Fruit fly (Drosophila melanogaster) whole organism, embryonic: ENCODE results near the gene Agpat3.

Experiments used
- Adf1 ChIP-seq: fragments of 200-800 bp; sonication (Bioruptor generic); IDR thresholded peaks from 2 replicates; pipeline ENCODE4 v1.3.6; 2022; ENCODE audit warnings: missing biosample characterization, missing genetic modification characterization
- CG10654 ChIP-seq: fragments of 200-800 bp; sonication (Bioruptor generic); optimal IDR thresholded peaks from 2 replicates; lab custom pipeline; 2016; ENCODE audit warnings: missing biosample characterization, missing genetic modification characterization
- CG12236 ChIP-seq: fragments of 200-800 bp; sonication (Bioruptor generic); optimal IDR thresholded peaks from 2 replicates; lab custom pipeline; 2016; ENCODE audit warnings: missing biosample characterization, missing genetic modification characterization
- CG18262 ChIP-seq: fragments of 200-800 bp; optimal IDR thresholded peaks from 3 replicates; lab custom pipeline; 2019; ENCODE audit warnings: missing biosample characterization, mild to moderate bottlenecking, missing genetic modification characterization, moderate library complexity
- CG18476 ChIP-seq: fragments of 200-800 bp; sonication (Bioruptor generic); optimal IDR thresholded peaks from 2 replicates; lab custom pipeline; 2016; ENCODE audit warnings: missing biosample characterization, mild to moderate bottlenecking, missing genetic modification characterization
- CG18619 ChIP-seq: fragments of 200-800 bp; sonication (Bioruptor generic); optimal IDR thresholded peaks from 3 replicates; lab custom pipeline; 2017; ENCODE audit warnings: missing biosample characterization, mild to moderate bottlenecking, missing genetic modification characterization
- CG2116 ChIP-seq: fragments of 200-800 bp; sonication (Bioruptor generic); optimal IDR thresholded peaks from 3 replicates; lab custom pipeline; 2018; ENCODE audit warnings: missing biosample characterization, mild to moderate bottlenecking, missing genetic modification characterization
- CG2678 ChIP-seq: fragments of 200-800 bp; sonication (Bioruptor generic); optimal IDR thresholded peaks from 3 replicates; lab custom pipeline; 2019; ENCODE audit warnings: missing biosample characterization, mild to moderate bottlenecking, missing genetic modification characterization, moderate library complexity
- CG3838 ChIP-seq: fragments of 200-800 bp; sonication (Bioruptor generic); optimal IDR thresholded peaks from 3 replicates; lab custom pipeline; 2016; ENCODE audit warnings: missing biosample characterization, missing genetic modification characterization
- CG3995 ChIP-seq: fragments of 200-800 bp; sonication (Bioruptor generic); optimal IDR thresholded peaks from 3 replicates; lab custom pipeline; 2016; ENCODE audit warnings: missing biosample characterization, missing genetic modification characterization
- CG4360 ChIP-seq: fragments of 200-800 bp; sonication (Bioruptor generic); IDR thresholded peaks from 2 replicates; pipeline ENCODE4 v1.3.6; 2022; ENCODE audit warnings: missing biosample characterization, missing genetic modification characterization
- CG43689 ChIP-seq: fragments of 200-800 bp; sonication (Bioruptor generic); IDR thresholded peaks from 2 replicates; pipeline ENCODE4 v1.3.6; 2022; ENCODE audit warnings: missing biosample characterization, missing genetic modification characterization
- CG4707 ChIP-seq: fragments of 200-800 bp; sonication (Bioruptor generic); optimal IDR thresholded peaks from 2 replicates; lab custom pipeline; 2018; ENCODE audit warnings: missing biosample characterization, mild to moderate bottlenecking, missing genetic modification characterization, moderate library complexity
- CG7963 ChIP-seq: fragments of 200-800 bp; sonication (Bioruptor generic); IDR thresholded peaks from 3 replicates; pipeline ENCODE4 v1.3.6; 2022; ENCODE audit warnings: missing biosample characterization, missing genetic modification characterization; ENCODE audit not compliant: partially characterized antibody
- CG8281 ChIP-seq: fragments of 200-800 bp; sonication (Bioruptor generic); optimal IDR thresholded peaks from 2 replicates; lab custom pipeline; 2018; ENCODE audit warnings: missing biosample characterization, mild to moderate bottlenecking, missing genetic modification characterization, moderate library complexity
- Dad ChIP-seq: fragments of 200-800 bp; sonication (Bioruptor generic); optimal IDR thresholded peaks from 3 replicates; lab custom pipeline; 2016; ENCODE audit warnings: missing biosample characterization, missing genetic modification characterization
- HLH3B ChIP-seq: fragments of 200-800 bp; sonication (Bioruptor generic); IDR thresholded peaks from 2 replicates; pipeline ENCODE4 v1.3.6; 2022; ENCODE audit warnings: missing biosample characterization, missing genetic modification characterization
- HLHmδ ChIP-seq: fragments of 200-800 bp; sonication (Bioruptor generic); optimal IDR thresholded peaks from 2 replicates; lab custom pipeline; 2018; ENCODE audit warnings: missing biosample characterization, mild to moderate bottlenecking, missing genetic modification characterization, moderate library complexity
- MBD-R2 ChIP-seq: fragments of 200-800 bp; sonication (Bioruptor generic); IDR thresholded peaks from 2 replicates; pipeline ENCODE4 v1.3.6; 2022; ENCODE audit warnings: missing biosample characterization, missing genetic modification characterization
- Mes4 ChIP-seq: fragments of 200-800 bp; sonication (Bioruptor generic); optimal IDR thresholded peaks from 2 replicates; lab custom pipeline; 2016; ENCODE audit warnings: missing biosample characterization, missing genetic modification characterization
- Nf-YB ChIP-seq: fragments of 200-800 bp; sonication (Bioruptor generic); optimal IDR thresholded peaks from 3 replicates; lab custom pipeline; 2019; ENCODE audit warnings: missing biosample characterization, mild to moderate bottlenecking, missing genetic modification characterization, moderate library complexity
- Spps ChIP-seq: fragments of 200-800 bp; sonication (Bioruptor generic); optimal IDR thresholded peaks from 2 replicates; lab custom pipeline; 2018; ENCODE audit warnings: missing biosample characterization, mild to moderate bottlenecking, missing genetic modification characterization
- bsh ChIP-seq, 2 experiments: fragments of 200-800 bp; sonication (Bioruptor generic); optimal IDR thresholded peaks; 2 replicates each; lab custom pipeline; 2017 to 2018; ENCODE audit warnings: mild to moderate bottlenecking in 2 of 2, missing biosample characterization in 2 of 2, missing genetic modification characterization in 2 of 2, moderate library complexity in 1 of 2
- cad ChIP-seq: fragments of >200 bp; optimal IDR thresholded peaks from 2 replicates; lab custom pipeline; 2017; ENCODE audit warnings: missing biosample characterization, missing genetic modification characterization
- cato ChIP-seq: fragments of 200-800 bp; sonication (Bioruptor generic); optimal IDR thresholded peaks from 2 replicates; lab custom pipeline; 2016; ENCODE audit warnings: missing biosample characterization, missing genetic modification characterization, borderline replicate concordance
- cg ChIP-seq: fragments of 200-800 bp; sonication (Bioruptor generic); optimal IDR thresholded peaks from 3 replicates; lab custom pipeline; 2019; ENCODE audit warnings: missing biosample characterization, mild to moderate bottlenecking, missing genetic modification characterization, moderate library complexity
- corto ChIP-seq: fragments of 200-800 bp; sonication (Bioruptor generic); optimal IDR thresholded peaks from 2 replicates; lab custom pipeline; 2016; ENCODE audit warnings: missing biosample characterization, mild to moderate bottlenecking, missing genetic modification characterization, moderate library complexity
- gt ChIP-seq: fragments of 200-800 bp; sonication (Bioruptor generic); IDR thresholded peaks from 2 replicates; pipeline ENCODE4 v1.3.6; 2022; ENCODE audit warnings: missing biosample characterization, missing genetic modification characterization
- her ChIP-seq: fragments of 200-800 bp; sonication (Bioruptor generic); optimal IDR thresholded peaks from 2 replicates; lab custom pipeline; 2016; ENCODE audit warnings: missing biosample characterization, missing genetic modification characterization
- lbe ChIP-seq: fragments of 200-800 bp; sonication (Bioruptor generic); optimal IDR thresholded peaks from 2 replicates; lab custom pipeline; 2016; ENCODE audit warnings: missing biosample characterization, mild to moderate bottlenecking, missing genetic modification characterization
- mam ChIP-seq: fragments of 200-800 bp; sonication (Bioruptor generic); optimal IDR thresholded peaks from 3 replicates; lab custom pipeline; 2016; ENCODE audit warnings: missing biosample characterization, missing genetic modification characterization
- nerfin-1 ChIP-seq: fragments of 200-800 bp; sonication (Bioruptor generic); optimal IDR thresholded peaks from 3 replicates; lab custom pipeline; 2019; ENCODE audit warnings: missing biosample characterization, mild to moderate bottlenecking, missing genetic modification characterization, moderate library complexity
- nerfin-2 ChIP-seq: fragments of 200-800 bp; sonication (Bioruptor generic); IDR thresholded peaks from 2 replicates; pipeline ENCODE4 v1.3.6; 2022; ENCODE audit warnings: missing biosample characterization, missing genetic modification characterization; ENCODE audit not compliant: partially characterized antibody
- psq ChIP-seq: fragments of 200-800 bp; sonication (Bioruptor generic); optimal IDR thresholded peaks from 2 replicates; lab custom pipeline; 2017; ENCODE audit warnings: missing biosample characterization, missing genetic modification characterization
- repo ChIP-seq: fragments of 200-800 bp; sonication (Bioruptor generic); optimal IDR thresholded peaks from 2 replicates; lab custom pipeline; 2016; ENCODE audit warnings: missing biosample characterization, missing genetic modification characterization
- salm ChIP-seq: fragments of 200-800 bp; sonication (Bioruptor generic); optimal IDR thresholded peaks from 2 replicates; lab custom pipeline; 2018; ENCODE audit warnings: missing biosample characterization, mild to moderate bottlenecking, missing genetic modification characterization
- shn ChIP-seq: fragments of 200-800 bp; sonication (Bioruptor generic); optimal IDR thresholded peaks from 3 replicates; lab custom pipeline; 2016; ENCODE audit warnings: missing biosample characterization, missing genetic modification characterization
- sim ChIP-seq: fragments of 200-800 bp; sonication (Bioruptor generic); IDR thresholded peaks from 2 replicates; pipeline ENCODE4 v1.3.6; 2022; ENCODE audit warnings: missing biosample characterization, missing genetic modification characterization
- sqz ChIP-seq: fragments of 200-800 bp; sonication (Bioruptor generic); optimal IDR thresholded peaks from 3 replicates; lab custom pipeline; 2018; ENCODE audit warnings: missing biosample characterization, mild to moderate bottlenecking, missing genetic modification characterization
- trem ChIP-seq: fragments of 200-800 bp; optimal IDR thresholded peaks from 3 replicates; lab custom pipeline; 2019; ENCODE audit warnings: missing biosample characterization, mild to moderate bottlenecking, missing genetic modification characterization, moderate library complexity
- tup ChIP-seq: fragments of 200-800 bp; sonication (Bioruptor generic); optimal IDR thresholded peaks from 2 replicates; lab custom pipeline; 2016; ENCODE audit warnings: missing biosample characterization, mild to moderate bottlenecking, missing genetic modification characterization, moderate library complexity
- wek ChIP-seq: fragments of 200-800 bp; sonication (Bioruptor generic); optimal IDR thresholded peaks from 3 replicates; lab custom pipeline; 2018; ENCODE audit warnings: missing biosample characterization, mild to moderate bottlenecking, missing genetic modification characterization, moderate library complexity

The Agpat3 gene

dm6 chr3L:16408609-16409439 is 23.1 kb upstream of the Agpat3 start (continued):
- TF ChIP-seq CG8281 (tag; lab: Kevin White, UChicago) (peak; percentile 29), CG3995 (GFP tag; lab: Kevin White, UChicago) (no peak), CG12236 (GFP tag; lab: Kevin White, UChicago) (peak; percentile 54), CG43689 (GFP tag; lab: Robert Waterston, UW) (no peak), sqz (no peak), lbe (peak; percentile 45), tup (GFP tag; lab: Kevin White, UChicago) (peak; percentile 17), CG18262 (peak; percentile 34), gt (GFP tag; lab: Robert Waterston, UW) (no peak), nerfin-2 (no peak), CG4360 (GFP tag; lab: Robert Waterston, UW) (peak; percentile 89), HLH3B (GFP tag; lab: Robert Waterston, UW) (no peak), bsh (GFP tag; optimal IDR thresholded peaks at IDR 0.05; lab: Kevin White, UChicago) (peak; percentile 32 to 61), wek (GFP tag; lab: Kevin White, UChicago) (peak; percentile 56), trem (peak; percentile 14), Nf-YB (peak; percentile 26), Adf1 (no peak), CG4707 (GFP tag; lab: Kevin White, UChicago) (peak; percentile 5), cad (no peak), corto (GFP tag; lab: Kevin White, UChicago) (no peak), HLHmδ (GFP tag; lab: Kevin White, UChicago) (peak; percentile 78), CG7963 (no peak), Dad (peak; percentile 12), repo (GFP tag; lab: Kevin White, UChicago) (peak; percentile 19), cg (GFP tag; lab: Kevin White, UChicago) (peak; percentile 78), Mes4 (peak; percentile 46), Spps (tag; lab: Kevin White, UChicago) (peak; percentile 57), shn (peak; percentile 14), CG18476 (peak; percentile 36), CG2678 (tag; lab: Kevin White, UChicago) (peak; percentile 25), CG3838 (no peak), nerfin-1 (tag; lab: Kevin White, UChicago) (peak; percentile 46), her (GFP tag; lab: Kevin White, UChicago) (peak; percentile 26), salm (tag; lab: Kevin White, UChicago) (no peak), cato (peak; percentile 10), sim (GFP tag; lab: Robert Waterston, UW) (peak; percentile 69), psq (peak; percentile 19), MBD-R2 (GFP tag; lab: Robert Waterston, UW) (no peak), CG2116 (GFP tag; lab: Kevin White, UChicago) (peak; percentile 32), CG10654 (GFP tag; lab: Kevin White, UChicago) (peak; percentile 24), CG18619 (peak; percentile 27), mam (no peak)
- TF ChIP-seq, all 482 proteins: peak for 175
